Worm (Caenorhabditis elegans): ENCODE measurements around the gene T24H7.9.
A peak's percentile ranks its signal among the peaks of the same experiment; 100 is the strongest.

The T24H7.9 gene

DNA sequence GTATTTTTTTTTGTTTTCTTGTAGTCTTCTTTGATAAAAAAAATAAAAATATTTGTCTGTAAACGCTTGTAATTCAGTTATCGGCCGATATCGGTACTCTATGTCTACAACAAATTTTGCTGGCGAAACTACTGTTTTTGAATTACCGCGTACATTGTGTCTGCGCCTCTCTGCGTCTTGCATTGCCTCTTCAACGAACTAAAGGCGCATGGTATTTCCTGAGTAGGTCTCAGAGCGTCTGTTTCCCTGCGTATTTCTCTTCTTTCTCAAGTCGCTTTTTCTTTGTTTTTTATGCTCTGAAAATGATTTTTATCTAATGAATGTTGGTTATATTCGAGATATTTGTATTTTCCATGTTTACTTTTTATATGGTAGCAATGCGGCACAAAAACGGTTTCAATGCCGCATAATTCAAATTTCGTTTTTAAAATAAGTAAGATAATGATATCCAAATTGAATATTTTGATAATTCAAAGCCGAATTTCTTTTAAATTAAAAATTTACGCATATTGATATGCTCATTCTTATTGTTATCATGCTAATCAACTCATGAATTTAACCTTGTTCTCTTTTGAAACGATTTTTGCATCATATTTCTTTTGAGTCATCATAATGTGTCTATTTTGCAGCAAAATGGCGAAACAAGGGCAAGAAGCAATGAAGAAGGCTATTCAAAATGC lies 15.6 kb upstream of the T24H7.9 start, which contains the start of gene phb-2 (continued):
- TF ChIP-seq gei-17 (GFP tag; optimal IDR thresholded peaks at IDR 0.05): no peak
- no peak for TF ChIP-seq attf-6 (GFP tag; IDR thresholded peaks at IDR 0.05)
- peak; percentile 38 for TF ChIP-seq lin-40 (tag; optimal IDR thresholded peaks at IDR 0.05)
- TF ChIP-seq hmg-20 (GFP tag; IDR thresholded peaks at IDR 0.05): no peak
- no peak for TF ChIP-seq somi-1 (GFP tag; optimal IDR thresholded peaks at IDR 0.05)
- peak; percentile 93 for TF ChIP-seq lin-54 (GFP tag; optimal IDR thresholded peaks at IDR 0.05)
- no peak for TF ChIP-seq Y53F4B.3 (GFP tag; IDR thresholded peaks at IDR 0.05)
- TF ChIP-seq ceh-79 (tag; optimal IDR thresholded peaks at IDR 0.05): no peak
- TF ChIP-seq F37B4.10 (GFP tag; IDR thresholded peaks at IDR 0.05): no peak
- no peak for TF ChIP-seq hlh-12 (tag; optimal IDR thresholded peaks at IDR 0.05)
- no peak for TF ChIP-seq nhr-120 (GFP tag; IDR thresholded peaks at IDR 0.05)
- TF ChIP-seq F55B11.4 (tag; optimal IDR thresholded peaks at IDR 0.05; ENCODE audit: borderline replicate concordance, insufficient read depth): no peak
- no peak for TF ChIP-seq F57A8.1 (GFP tag; optimal IDR thresholded peaks at IDR 0.05)
- peak; percentile 2 for TF ChIP-seq ccch-3 (GFP tag; optimal IDR thresholded peaks at IDR 0.05)
- no peak for TF ChIP-seq T26A5.8 (tag; optimal IDR thresholded peaks at IDR 0.05)
- peak; percentile 26; the same call in 1 of the 2 replicates for TF ChIP-seq lin-26 (GFP tag; IDR thresholded peaks at IDR 0.05)
- no peak for TF ChIP-seq zim-3 (tag; optimal IDR thresholded peaks at IDR 0.05)
- TF ChIP-seq F23B12.7 (tag; optimal IDR thresholded peaks at IDR 0.05; ENCODE audit: insufficient read depth): peak; percentile 95
- TF ChIP-seq dox-1 (GFP tag; IDR thresholded peaks at IDR 0.05): peak; percentile 78
- no peak for TF ChIP-seq Y95B8A.8 (GFP tag; IDR thresholded peaks at IDR 0.05)
- TF ChIP-seq egl-18 (GFP tag; IDR thresholded peaks at IDR 0.05): no peak
- no peak for TF ChIP-seq madf-10 (tag; optimal IDR thresholded peaks at IDR 0.05)
- no peak for TF ChIP-seq Y67H2A.10 (GFP tag; conservative IDR thresholded peaks at IDR 0.05)
- peak; percentile 37 for TF ChIP-seq D2030.7 (GFP tag; IDR thresholded peaks at IDR 0.05)
- TF ChIP-seq pha-4 (tag; optimal IDR thresholded peaks at IDR 0.05): peak; percentile 51
- TF ChIP-seq T07F8.4 (tag; optimal IDR thresholded peaks at IDR 0.05): no peak
- no peak for TF ChIP-seq hrde-1 (tag; optimal IDR thresholded peaks at IDR 0.05; ENCODE audit: borderline replicate concordance)
- peak; percentile 27 for TF ChIP-seq ztf-18 (tag; optimal IDR thresholded peaks at IDR 0.05)
- TF ChIP-seq xnd-1 (tag; optimal IDR thresholded peaks at IDR 0.05): no peak
- TF ChIP-seq lir-1 (GFP tag; conservative IDR thresholded peaks at IDR 0.05): no peak; the same call in 1 of the 2 replicates
- TF ChIP-seq F52B5.7 (tag; optimal IDR thresholded peaks at IDR 0.05): no peak
- peak; percentile 75 for TF ChIP-seq mcd-1 (GFP tag; IDR thresholded peaks at IDR 0.05)

DNA sequence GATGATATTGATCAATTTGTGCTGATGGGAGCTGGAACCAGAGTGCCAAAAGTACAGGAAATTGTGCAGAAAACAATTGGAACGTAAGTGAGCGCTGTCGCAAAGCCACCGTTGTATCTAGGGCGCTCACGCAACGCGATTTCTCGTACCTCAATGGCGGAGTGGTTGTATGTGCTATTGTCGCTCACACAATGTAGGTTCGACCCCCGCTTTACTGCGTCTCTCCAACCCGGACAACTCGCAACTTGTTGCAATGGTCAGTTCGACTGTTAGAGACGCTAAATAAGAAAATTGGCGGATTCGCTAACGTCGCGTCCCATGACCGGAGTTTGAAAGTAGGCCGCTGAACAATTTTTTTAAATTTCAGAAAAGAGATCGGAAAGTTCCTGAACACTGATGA lies 13.2 kb upstream of the T24H7.9 start:
- TF ChIP-seq ztf-26 (tag; optimal IDR thresholded peaks at IDR 0.05) (peak; percentile 58), pha-4 (tag; optimal IDR thresholded peaks at IDR 0.05) (no peak), mxl-1 (tag; optimal IDR thresholded peaks at IDR 0.05) (no peak), nhr-120 (GFP tag; IDR thresholded peaks at IDR 0.05) (no peak), snpc-1.1 (tag; optimal IDR thresholded peaks at IDR 0.05; ENCODE audit: insufficient read depth) (no peak), mcd-1 (GFP tag; IDR thresholded peaks at IDR 0.05) (peak; percentile 54; the same call in 1 of the 2 replicates), lin-35 (GFP tag; optimal IDR thresholded peaks at IDR 0.05) (peak in 1 of 3 experiments; percentile 30), Y53G8AR.9 (GFP tag; conservative IDR thresholded peaks at IDR 0.05) (no peak), bed-1 (GFP tag; IDR thresholded peaks at IDR 0.05) (no peak), lin-26 (GFP tag; IDR thresholded peaks at IDR 0.05) (peak; percentile 80), F23B12.7 (tag; optimal IDR thresholded peaks at IDR 0.05; ENCODE audit: insufficient read depth) (peak; percentile 95), mel-28 (tag; optimal IDR thresholded peaks at IDR 0.05; ENCODE audit: borderline replicate concordance) (no peak), lin-40 (tag; optimal IDR thresholded peaks at IDR 0.05) (no peak), ccch-3 (GFP tag; optimal IDR thresholded peaks at IDR 0.05) (no peak), F52B5.7 (tag; optimal IDR thresholded peaks at IDR 0.05) (peak; percentile 17), B0019.2 (GFP tag; conservative IDR thresholded peaks at IDR 0.05) (peak; percentile 36; the same call in 1 of the 2 replicates), lin-54 (GFP tag; optimal IDR thresholded peaks at IDR 0.05) (peak; percentile 62), die-1 (tag; optimal IDR thresholded peaks at IDR 0.05) (peak; percentile 70), F49E8.2 (tag; optimal IDR thresholded peaks at IDR 0.05; ENCODE audit: insufficient read depth) (peak; percentile 82), C06A6.2 (GFP tag; conservative IDR thresholded peaks at IDR 0.05) (0 out of 2 replicates have a peak, but pooled peaks have one; percentile 20), unc-130 (GFP tag; optimal IDR thresholded peaks at IDR 0.05) (peak; percentile 1), ztf-3 (GFP tag; optimal IDR thresholded peaks at IDR 0.05) (no peak), chd-7 (tag; optimal IDR thresholded peaks at IDR 0.05) (peak; percentile 50)
